Fruit fly (Drosophila melanogaster) ovary, adult (tissue): ENCODE measurements around the gene CG31019.

Experiments
- CG17801 ChIP-seq: fragments of 200-800 bp; optimal IDR thresholded peaks from 2 replicates; lab custom pipeline; 2019; ENCODE audit warnings: missing biosample characterization, mild to moderate bottlenecking, missing genetic modification characterization, moderate library complexity; ENCODE audit not compliant: partially characterized antibody

CG31019 gene

DNA sequence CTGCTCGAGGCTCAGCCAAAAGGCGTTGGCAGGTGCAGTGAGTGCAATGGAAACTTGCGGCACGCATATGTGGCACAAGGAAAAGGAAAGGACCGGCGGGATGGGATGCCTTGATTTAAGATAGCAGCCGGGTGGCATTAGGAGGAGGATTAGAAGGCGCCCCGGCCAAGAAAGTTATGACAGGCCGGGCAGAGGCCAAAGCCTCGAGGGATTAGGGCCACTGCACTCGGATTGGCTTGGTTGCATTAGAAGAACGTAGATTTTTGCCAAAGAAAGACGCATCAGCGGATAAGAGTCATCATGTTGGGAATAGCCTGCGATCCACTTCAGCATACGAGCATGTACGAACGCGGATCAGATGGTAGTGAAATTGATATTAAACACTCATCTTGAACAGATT is at the start of gene CG31019:
Gene CG31019 (plus strand): TSS at position 301 of the 400 bp plus-strand sequence.
- no peak for TF ChIP-seq CG17801 (GFP tag; lab: Kevin White, UChicago)

DNA sequence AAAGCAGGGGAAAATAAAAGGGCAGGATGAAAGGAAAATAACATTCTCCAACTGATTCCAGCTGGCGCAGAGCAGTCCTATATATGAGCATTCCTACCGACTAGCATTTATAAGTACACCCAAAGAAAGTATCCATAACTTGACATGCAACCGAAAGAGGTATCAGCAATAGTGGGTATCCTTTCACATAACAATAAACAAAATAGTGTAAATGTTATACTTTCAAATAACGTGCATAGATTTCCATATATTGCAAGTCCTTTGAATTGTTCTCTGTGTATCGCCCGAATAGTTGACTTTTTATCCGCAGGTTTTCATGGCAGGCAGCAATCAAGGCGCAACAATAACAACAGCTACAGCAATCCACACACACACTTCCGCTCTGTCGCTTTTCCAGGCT is 46.8 kb upstream of the CG31019 start:
- TF ChIP-seq CG17801 (GFP tag; lab: Kevin White, UChicago) = no peak

- TF ChIP-seq CG17801 (GFP tag; lab: Kevin White, UChicago) = no peak
Observed at dm6 chr3R:30552548-30552947, 44.3 kb upstream of the CG31019 start.

DNA sequence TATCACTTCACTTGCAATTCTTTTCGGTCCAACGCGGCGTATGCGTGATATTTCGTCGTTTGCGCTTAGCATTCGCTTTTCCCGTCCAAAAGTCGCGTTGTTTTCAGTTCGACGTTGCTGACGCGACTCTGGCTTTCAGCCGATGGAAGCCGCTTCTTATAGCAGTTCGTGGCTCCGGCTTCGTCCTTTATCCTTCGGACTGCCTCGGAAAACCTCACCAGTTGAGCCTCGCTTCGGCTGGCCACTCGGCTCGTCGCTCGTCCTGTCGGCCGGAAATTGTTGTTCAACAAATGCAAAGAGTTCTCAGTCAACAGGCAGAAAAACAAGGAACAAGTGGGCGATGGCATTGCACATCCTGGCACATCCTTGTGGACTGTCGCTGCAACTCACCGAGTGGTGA is 36.7 kb upstream of the CG31019 start, which contains the start of gene CG34155:
Gene CG34155 (minus strand): TSS at position 130 of the 400 bp plus-strand sequence.
- no peak for TF ChIP-seq CG17801 (GFP tag; lab: Kevin White, UChicago)

dm6 chr3R:30561207-30561606 is 35.6 kb upstream of the CG31019 start:
- no peak for TF ChIP-seq CG17801 (GFP tag; lab: Kevin White, UChicago)

- TF ChIP-seq CG17801 (GFP tag; lab: Kevin White, UChicago) = no peak
Observed at dm6 chr3R:30562733-30563259, 34.0 kb upstream of the CG31019 start.

DNA sequence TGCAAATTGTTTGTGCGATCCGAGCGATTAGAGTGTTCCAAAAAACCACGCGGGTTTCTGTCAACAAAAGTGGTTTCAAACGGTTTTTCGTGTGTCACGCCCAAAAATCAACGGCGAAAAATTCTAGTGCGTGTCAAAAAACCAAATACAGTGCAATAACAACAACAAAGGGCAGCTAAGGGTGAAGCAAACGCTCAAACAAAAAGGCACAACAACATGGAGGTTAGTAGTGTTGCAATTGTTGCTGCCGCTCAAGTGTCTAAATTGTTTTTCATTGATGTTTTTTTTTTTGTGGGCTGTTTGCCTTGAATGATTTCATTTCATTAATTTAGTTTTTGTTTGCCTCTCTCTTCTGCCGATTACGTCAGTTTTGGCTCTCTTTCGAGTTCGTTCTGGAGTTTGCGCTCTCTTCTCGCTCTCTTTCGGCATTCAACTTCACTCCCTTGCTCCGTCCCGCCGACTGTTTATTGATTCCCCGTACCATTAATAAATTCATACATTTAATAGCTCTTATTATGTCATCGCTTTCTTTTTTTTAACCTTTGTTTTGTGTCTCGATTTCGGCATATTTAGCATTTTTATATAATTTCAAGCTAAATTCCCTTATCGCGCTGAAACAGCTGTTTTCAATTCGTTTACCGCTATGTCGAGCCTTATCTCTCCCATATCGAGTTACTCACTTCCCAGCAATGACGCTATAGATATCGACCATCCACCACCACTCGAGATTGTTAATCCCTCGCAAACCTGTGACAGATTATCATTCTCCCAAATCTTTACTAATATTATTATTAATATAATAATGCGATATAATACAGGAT is 33.3 kb upstream of the CG31019 start:
- no peak for TF ChIP-seq CG17801 (GFP tag; lab: Kevin White, UChicago)

dm6 chr3R:30564479-30564878 is 32.3 kb upstream of the CG31019 start:
- TF ChIP-seq CG17801 (GFP tag; lab: Kevin White, UChicago) = no peak

dm6 chr3R:30566181-30566902 is 30.5 kb upstream of the CG31019 start:
- no peak for TF ChIP-seq CG17801 (GFP tag; lab: Kevin White, UChicago)

DNA sequence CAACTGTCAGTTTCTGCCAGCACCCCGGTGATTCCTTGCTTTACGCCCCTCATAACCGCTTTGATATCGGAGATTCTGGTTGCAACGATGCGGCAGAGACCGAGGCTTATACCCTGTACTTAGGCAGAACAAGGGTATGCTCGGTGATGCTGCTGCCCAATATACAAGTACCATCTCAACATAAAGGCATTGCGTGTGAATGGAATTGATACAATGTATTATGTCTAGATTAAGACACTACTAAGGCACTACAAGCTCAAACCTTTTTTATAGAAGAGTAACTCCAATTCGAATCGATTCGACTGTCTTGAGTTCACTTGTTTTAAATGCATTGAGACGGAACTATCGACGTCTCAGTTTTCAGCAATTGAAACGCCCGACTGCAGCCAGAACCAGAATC is 29.6 kb upstream of the CG31019 start:
- TF ChIP-seq CG17801 (GFP tag; lab: Kevin White, UChicago) = no peak

- TF ChIP-seq CG17801 (GFP tag; lab: Kevin White, UChicago) = no peak
Observed at dm6 chr3R:30570554-30571141, 26.2 kb upstream of the CG31019 start.

DNA sequence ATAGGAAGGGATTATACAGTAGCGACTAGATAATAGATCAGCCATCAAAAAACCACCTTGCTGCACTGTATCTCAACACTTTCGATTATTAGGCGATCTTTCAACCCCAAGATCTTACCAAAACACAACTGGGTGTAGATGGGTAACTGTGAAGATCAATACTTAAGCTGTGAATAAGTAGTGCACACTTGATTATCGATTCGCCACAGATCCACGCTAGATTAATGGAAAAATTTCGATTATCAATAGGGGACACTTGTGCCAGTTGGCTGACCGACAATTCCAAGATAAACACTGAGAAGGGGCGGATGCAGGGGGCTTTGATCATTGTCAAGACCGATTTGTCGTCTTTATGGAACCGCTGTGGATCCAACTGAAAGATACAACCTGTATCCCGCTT is 17.7 kb upstream of the CG31019 start, which contains the start of gene CG9702:
Gene CG9702 (plus strand): TSS at position 301 of the 400 bp plus-strand sequence.
- TF ChIP-seq CG17801 (GFP tag; lab: Kevin White, UChicago) = no peak

DNA sequence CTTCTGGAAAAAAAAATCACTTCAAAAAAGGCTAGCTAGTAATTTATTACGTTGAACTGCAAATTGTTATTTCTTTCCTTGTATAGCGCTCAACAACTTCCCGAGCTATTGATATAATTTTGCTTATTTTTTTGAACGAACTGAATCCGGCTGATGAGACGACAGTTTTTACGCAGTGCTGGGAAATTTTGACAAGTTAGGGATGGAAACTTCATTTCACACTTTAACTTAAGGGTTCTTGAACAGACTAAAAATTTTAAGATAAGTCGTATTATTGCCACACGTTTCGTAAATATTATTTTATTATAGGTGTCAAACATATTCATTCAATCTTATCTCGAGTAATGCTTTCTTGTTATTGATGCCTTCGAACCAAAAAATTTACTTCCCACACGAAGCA is 13.3 kb upstream of the CG31019 start, which contains the start of gene Rpt6R:
Gene Rpt6R (minus strand): TSS at position 156 of the 400 bp plus-strand sequence.
- no peak for TF ChIP-seq CG17801 (GFP tag; lab: Kevin White, UChicago)

DNA sequence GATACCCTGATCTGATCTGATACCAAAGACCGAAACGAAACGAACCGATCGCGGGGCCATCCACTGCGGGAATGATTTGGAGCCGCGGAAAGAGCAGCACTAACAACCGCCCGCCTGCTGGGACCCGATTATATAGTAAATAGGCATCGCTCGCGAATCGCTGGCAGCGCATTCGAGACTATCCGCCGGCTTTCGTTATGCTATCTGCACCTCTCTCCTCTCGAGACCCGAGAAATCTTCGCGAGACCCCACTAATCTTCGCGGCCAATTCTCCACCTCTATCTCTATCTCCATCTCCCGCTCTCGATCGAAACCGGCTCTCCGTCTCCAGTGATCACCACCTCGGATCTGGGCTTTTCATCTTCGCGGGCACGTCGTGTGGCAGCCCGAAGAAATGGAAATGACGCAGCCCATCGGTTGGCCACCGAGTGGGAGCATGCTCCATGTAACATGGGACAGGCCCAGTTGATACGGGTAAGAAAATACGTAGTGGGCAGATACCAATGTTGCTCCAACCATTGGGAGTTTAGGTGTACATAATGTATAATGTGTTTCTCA is 9.5 kb upstream of the CG31019 start, which contains the start of gene CG9717:
Gene CG9717 (minus strand): TSS at position 107 of the 558 bp plus-strand sequence.
- no peak for TF ChIP-seq CG17801 (GFP tag; lab: Kevin White, UChicago)
